Fruit fly (Drosophila melanogaster): Measurements from ENCODE around the gene comm2.
A peak's percentile ranks its signal among the peaks of the same experiment; 100 is the strongest.

Gene comm2

dm6 chr3L:15728195-15728594, 28.5 kb upstream of the comm2 start, which contains the start of gene comm (continued):
- peak; percentile 88 for TF ChIP-seq abd-A (tag; optimal IDR thresholded peaks at IDR 0.05)
- TF ChIP-seq ranshi (GFP tag; IDR thresholded peaks at IDR 0.05): no peak
- TF ChIP-seq CG9609 (GFP tag; optimal IDR thresholded peaks at IDR 0.05): no peak
- peak; percentile 48 for TF ChIP-seq CG11696 (GFP tag; IDR thresholded peaks at IDR 0.05)
- no peak for TF ChIP-seq crp (GFP tag; optimal IDR thresholded peaks at IDR 0.05)
- TF ChIP-seq CG31388 (GFP tag; optimal IDR thresholded peaks at IDR 0.05): no peak
- TF ChIP-seq Xbp1 (GFP tag; optimal IDR thresholded peaks at IDR 0.05): no peak
- no peak for TF ChIP-seq CG1647 (GFP tag; optimal IDR thresholded peaks at IDR 0.05)
- no peak for TF ChIP-seq CG11560 (tag; IDR thresholded peaks at IDR 0.05)
- no peak for TF ChIP-seq nerfin-2 (GFP tag; IDR thresholded peaks at IDR 0.05; ENCODE audit: partially characterized antibody)
- TF ChIP-seq sr (GFP tag; IDR thresholded peaks at IDR 0.05): no peak
- TF ChIP-seq Stat92E (GFP tag; optimal IDR thresholded peaks at IDR 0.05): peak in 1 of 3 experiments; percentile 14
- TF ChIP-seq CG8281 (tag; optimal IDR thresholded peaks at IDR 0.05): no peak
- TF ChIP-seq pros (GFP tag; optimal IDR thresholded peaks at IDR 0.05): peak; percentile 38
- peak; percentile 46; the same call in 1 of the 4 replicates for TF ChIP-seq Dll (GFP tag; IDR thresholded peaks at IDR 0.05; ENCODE audit: partially characterized antibody)
- peak; percentile 45 for TF ChIP-seq kah (GFP tag; optimal IDR thresholded peaks at IDR 0.05)
- no peak for TF ChIP-seq Mrtf (GFP tag; IDR thresholded peaks at IDR 0.05)
- no peak for TF ChIP-seq Mes4 (GFP tag; optimal IDR thresholded peaks at IDR 0.05)
- no peak for TF ChIP-seq CG30020 (tag; optimal IDR thresholded peaks at IDR 0.05)
- no peak for TF ChIP-seq CG1529 (GFP tag; optimal IDR thresholded peaks at IDR 0.05)
- TF ChIP-seq Lhr (GFP tag; optimal IDR thresholded peaks at IDR 0.05): no peak
- no peak for TF ChIP-seq CG33213 (GFP tag; optimal IDR thresholded peaks at IDR 0.05)
- no peak for TF ChIP-seq ham (GFP tag; IDR thresholded peaks at IDR 0.05)
- TF ChIP-seq Pdp1 (GFP tag; optimal IDR thresholded peaks at IDR 0.05): peak in 1 of 2 experiments; percentile 51
- TF ChIP-seq CG2129 (GFP tag; IDR thresholded peaks at IDR 0.05; ENCODE audit: partially characterized antibody): no peak
- no peak for TF ChIP-seq ase (GFP tag; IDR thresholded peaks at IDR 0.05)
- peak; percentile 56 for TF ChIP-seq gro (GFP tag; optimal IDR thresholded peaks at IDR 0.05)
- peak; percentile 83 for TF ChIP-seq HLHmδ (GFP tag; optimal IDR thresholded peaks at IDR 0.05)
- no peak for TF ChIP-seq CG9727 (GFP tag; optimal IDR thresholded peaks at IDR 0.05)
- peak; percentile 26 for TF ChIP-seq pfk (GFP tag; optimal IDR thresholded peaks at IDR 0.05)
- TF ChIP-seq CG17612 (GFP tag; IDR thresholded peaks at IDR 0.05): no peak
- TF ChIP-seq CG10565 (GFP tag; optimal IDR thresholded peaks at IDR 0.05): no peak
- no peak for TF ChIP-seq Antp (GFP tag; optimal IDR thresholded peaks at IDR 0.05)
- no peak for TF ChIP-seq CG8359 (GFP tag; optimal IDR thresholded peaks at IDR 0.05; ENCODE audit: borderline replicate concordance)
- TF ChIP-seq CrebB (tag; optimal IDR thresholded peaks at IDR 0.05): peak; percentile 59
- TF ChIP-seq dpn (GFP tag; optimal IDR thresholded peaks at IDR 0.05): no peak
- no peak for TF ChIP-seq CG6254 (GFP tag; optimal IDR thresholded peaks at IDR 0.05)
- no peak for TF ChIP-seq eyg (GFP tag; optimal IDR thresholded peaks at IDR 0.05)
- peak; percentile 39 for TF ChIP-seq HmgD (GFP tag; optimal IDR thresholded peaks at IDR 0.05)
- TF ChIP-seq grau (tag; optimal IDR thresholded peaks at IDR 0.05): peak; percentile 27
- TF ChIP-seq CG4424 (GFP tag; optimal IDR thresholded peaks at IDR 0.05): no peak
- TF ChIP-seq CG12219 (GFP tag; optimal IDR thresholded peaks at IDR 0.05): no peak
- peak; percentile 70 for TF ChIP-seq MTF-1 (GFP tag; optimal IDR thresholded peaks at IDR 0.05; ENCODE audit: borderline replicate concordance)
- no peak for TF ChIP-seq CG4404 (GFP tag; IDR thresholded peaks at IDR 0.05)
- no peak for TF ChIP-seq fd64A (GFP tag; optimal IDR thresholded peaks at IDR 0.05)
- no peak for TF ChIP-seq slou (GFP tag; optimal IDR thresholded peaks at IDR 0.05)
- TF ChIP-seq btn (GFP tag; optimal IDR thresholded peaks at IDR 0.05): peak; percentile 2
- TF ChIP-seq CG2116 (GFP tag; optimal IDR thresholded peaks at IDR 0.05): no peak
- peak; percentile 16 for TF ChIP-seq odd (GFP tag; optimal IDR thresholded peaks at IDR 0.05)
- TF ChIP-seq Abd-B (GFP tag; optimal IDR thresholded peaks at IDR 0.05): no peak
- TF ChIP-seq peb (GFP tag; IDR thresholded peaks at IDR 0.05): no peak
